Fruit fly (Drosophila melanogaster): ENCODE measurements around the gene pns.

Gene pns

DNA sequence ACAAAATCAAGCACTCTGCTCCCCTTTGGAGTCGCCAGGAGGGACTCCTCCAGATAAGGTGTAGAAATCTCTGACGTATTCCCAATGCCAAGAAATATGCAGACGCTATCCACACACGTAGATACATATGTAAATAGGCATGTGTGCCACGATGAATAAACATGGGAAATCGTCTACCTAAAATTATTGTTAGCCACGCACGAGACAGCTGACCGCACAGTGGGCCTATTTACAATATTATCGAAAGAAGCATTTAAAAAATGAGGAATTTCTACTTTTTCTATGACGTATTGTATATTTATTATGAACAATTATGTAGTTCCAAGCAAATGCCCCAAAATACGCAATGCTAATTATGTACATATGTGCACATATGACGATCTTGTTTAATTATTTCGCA is 12.2 kb downstream of the pns start (continued):
- TF ChIP-seq lola (GFP tag; optimal IDR thresholded peaks at IDR 0.05): no peak
- TF ChIP-seq CG1647 (GFP tag; optimal IDR thresholded peaks at IDR 0.05): peak; percentile 43
- no peak for TF ChIP-seq Sox100B (GFP tag; optimal IDR thresholded peaks at IDR 0.05)
- TF ChIP-seq CG30020 (tag; optimal IDR thresholded peaks at IDR 0.05): no peak
- TF ChIP-seq CG12299 (tag; optimal IDR thresholded peaks at IDR 0.05): no peak
- no peak for TF ChIP-seq CG6854 (GFP tag; optimal IDR thresholded peaks at IDR 0.05)
- no peak for TF ChIP-seq CG10321 (GFP tag; IDR thresholded peaks at IDR 0.05)

DNA sequence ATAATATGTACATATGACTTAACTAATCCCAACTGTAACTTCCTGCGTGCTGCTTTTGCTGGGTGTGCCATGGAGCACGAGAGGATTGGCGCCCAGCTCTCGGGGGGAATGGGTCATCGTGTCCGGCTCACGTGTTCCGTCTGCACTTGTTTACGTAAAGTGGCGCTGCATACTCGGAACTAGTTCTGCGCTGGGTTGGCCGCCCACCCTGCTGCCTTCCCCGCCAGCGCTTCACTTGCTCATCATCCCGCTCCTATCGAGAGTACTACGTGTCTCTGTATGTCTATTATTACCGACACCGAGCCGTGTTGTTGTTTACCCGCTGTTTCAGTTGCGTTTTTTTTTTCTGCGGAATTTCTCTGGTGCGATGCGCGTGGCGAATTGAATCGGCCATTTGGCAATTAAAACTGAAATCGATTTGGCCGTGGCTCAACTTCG is 12.7 kb downstream of the pns start:
- no peak for TF ChIP-seq kay (GFP tag; optimal IDR thresholded peaks at IDR 0.05)
- TF ChIP-seq tin (GFP tag; optimal IDR thresholded peaks at IDR 0.05): no peak
- peak in 1 of 2 experiments; percentile 4 for TF ChIP-seq Pdp1 (GFP tag; optimal IDR thresholded peaks at IDR 0.05)
- 0 out of 3 replicates have a peak, but pooled peaks have one; percentile 35 for TF ChIP-seq mld (GFP tag; IDR thresholded peaks at IDR 0.05; ENCODE audit: partially characterized antibody)
- TF ChIP-seq CG1647 (GFP tag; optimal IDR thresholded peaks at IDR 0.05): no peak
- TF ChIP-seq CG5245 (GFP tag; optimal IDR thresholded peaks at IDR 0.05): no peak
- TF ChIP-seq CG15514 (GFP tag; optimal IDR thresholded peaks at IDR 0.05): peak; percentile 97
- no peak for TF ChIP-seq Dip3 (GFP tag; optimal IDR thresholded peaks at IDR 0.05)
- no peak for TF ChIP-seq CG18764 (GFP tag; optimal IDR thresholded peaks at IDR 0.05)
- TF ChIP-seq ato (GFP tag; IDR thresholded peaks at IDR 0.05; ENCODE audit: partially characterized antibody): 0 out of 2 replicates have a peak, but pooled peaks have one; percentile 32
- TF ChIP-seq E2f2 (GFP tag; IDR thresholded peaks at IDR 0.05): no peak
- TF ChIP-seq dysf (GFP tag; IDR thresholded peaks at IDR 0.05): no peak
- no peak for TF ChIP-seq CG30403 (GFP tag; optimal IDR thresholded peaks at IDR 0.05)
- no peak for TF ChIP-seq ci (GFP tag; IDR thresholded peaks at IDR 0.05)
- peak; percentile 16 for TF ChIP-seq CG12769 (tag; optimal IDR thresholded peaks at IDR 0.05)
- no peak for TF ChIP-seq pzg (GFP tag; optimal IDR thresholded peaks at IDR 0.05)
- no peak for TF ChIP-seq Atf-2 (GFP tag; optimal IDR thresholded peaks at IDR 0.05)
- TF ChIP-seq CG33213 (GFP tag; optimal IDR thresholded peaks at IDR 0.05): no peak
- no peak for TF ChIP-seq ac (GFP tag; optimal IDR thresholded peaks at IDR 0.05)
- TF ChIP-seq pb (GFP tag; optimal IDR thresholded peaks at IDR 0.05): no peak
- TF ChIP-seq CG8089 (GFP tag; optimal IDR thresholded peaks at IDR 0.05): no peak
- TF ChIP-seq Usf (GFP tag; optimal IDR thresholded peaks at IDR 0.05): no peak
- no peak for TF ChIP-seq pho (GFP tag; optimal IDR thresholded peaks at IDR 0.05)
- peak; percentile 84 for TF ChIP-seq crol (GFP tag; IDR thresholded peaks at IDR 0.05)
- TF ChIP-seq ranshi (GFP tag; IDR thresholded peaks at IDR 0.05): no peak
- no peak for TF ChIP-seq ftz-f1 (GFP tag; optimal IDR thresholded peaks at IDR 0.05)
- TF ChIP-seq CG13296 (GFP tag; optimal IDR thresholded peaks at IDR 0.05): no peak
- TF ChIP-seq chinmo (GFP tag; IDR thresholded peaks at IDR 0.05; ENCODE audit: partially characterized antibody): peak; percentile 81; the same call in 1 of the 4 replicates
- TF ChIP-seq bigmax (GFP tag; optimal IDR thresholded peaks at IDR 0.05): no peak
- peak; percentile 49; the same call in 1 of the 3 replicates for TF ChIP-seq so (GFP tag; IDR thresholded peaks at IDR 0.05)
- no peak for TF ChIP-seq sens (GFP tag)
- TF ChIP-seq CG10462 (GFP tag; optimal IDR thresholded peaks at IDR 0.05): no peak
- TF ChIP-seq twi (tag; optimal IDR thresholded peaks at IDR 0.05): no peak
- TF ChIP-seq tio (GFP tag; optimal IDR thresholded peaks at IDR 0.05): no peak
- peak; percentile 21 for TF ChIP-seq CTCF (GFP tag; optimal IDR thresholded peaks at IDR 0.05)
- TF ChIP-seq CG9797 (GFP tag; optimal IDR thresholded peaks at IDR 0.05): no peak
- no peak for TF ChIP-seq dimm (GFP tag; IDR thresholded peaks at IDR 0.05)
- no peak for TF ChIP-seq CG16863 (GFP tag; optimal IDR thresholded peaks at IDR 0.05)
- no peak for TF ChIP-seq C15 (GFP tag; IDR thresholded peaks at IDR 0.05)
- TF ChIP-seq ara (GFP tag; IDR thresholded peaks at IDR 0.05): no peak
- no peak for TF ChIP-seq CG31224 (GFP tag; IDR thresholded peaks at IDR 0.05)
- TF ChIP-seq CG10147 (GFP tag; optimal IDR thresholded peaks at IDR 0.05): no peak
- 0 out of 3 replicates have a peak, but pooled peaks have one; percentile 38 for TF ChIP-seq CG14860 (GFP tag; IDR thresholded peaks at IDR 0.05; ENCODE audit: partially characterized antibody)
- peak; percentile 83 for TF ChIP-seq CG9437 (GFP tag; optimal IDR thresholded peaks at IDR 0.05)
- TF ChIP-seq CG3065 (GFP tag; optimal IDR thresholded peaks at IDR 0.05): no peak

Data from whole organism, embryonic.